Fruit fly (Drosophila melanogaster) whole organism, embryonic: ENCODE data around the gene Cyp9f2.

Source experiments
- Asciz ChIP-seq: fragments of 200-800 bp; sonication (Bioruptor generic); optimal IDR thresholded peaks from 2 replicates; lab custom pipeline; 2017; ENCODE audit warnings: missing biosample characterization, mild to moderate bottlenecking, missing genetic modification characterization, missing genetic modification reagents
- CG11560 ChIP-seq: fragments of 200-800 bp; sonication (Bioruptor generic); IDR thresholded peaks from 3 replicates; pipeline ENCODE4 v1.3.6; 2022; ENCODE audit warnings: missing biosample characterization, missing genetic modification characterization
- CG13123 ChIP-seq: fragments of 200-800 bp; sonication (Bioruptor generic); optimal IDR thresholded peaks from 2 replicates; lab custom pipeline; 2016; ENCODE audit warnings: missing biosample characterization, missing genetic modification characterization
- CG7786 ChIP-seq: fragments of 200-800 bp; sonication (Bioruptor generic); optimal IDR thresholded peaks from 2 replicates; lab custom pipeline; 2016; ENCODE audit warnings: missing biosample characterization, missing genetic modification characterization
- CG9215 ChIP-seq: fragments of 200-800 bp; sonication (Bioruptor generic); IDR thresholded peaks from 2 replicates; pipeline ENCODE4 v1.3.6; 2022; ENCODE audit warnings: missing biosample characterization, missing genetic modification characterization
- HmgZ ChIP-seq: fragments of 200-800 bp; sonication (Bioruptor generic); optimal IDR thresholded peaks from 2 replicates; lab custom pipeline; 2018; ENCODE audit warnings: missing biosample characterization, mild to moderate bottlenecking, missing genetic modification characterization
- Nf-YA ChIP-seq: fragments of 200-800 bp; sonication (Bioruptor generic); IDR thresholded peaks from 2 replicates; pipeline ENCODE4 v1.3.6; 2022; ENCODE audit warnings: missing biosample characterization, missing genetic modification characterization
- fd3F ChIP-seq: fragments of 200-800 bp; sonication (Bioruptor generic); optimal IDR thresholded peaks from 2 replicates; lab custom pipeline; 2018; ENCODE audit warnings: missing biosample characterization, mild to moderate bottlenecking, missing genetic modification characterization, moderate library complexity
- sisA ChIP-seq: fragments of 200-800 bp; sonication (Bioruptor generic); IDR thresholded peaks from 2 replicates; pipeline ENCODE4 v1.3.6; 2022; ENCODE audit warnings: missing biosample characterization, missing genetic modification characterization

dm6 chr3R:12359837-12360236 lies 46.0 kb downstream of the Cyp9f2 start, which contains the start of gene CG4115:
- TF ChIP-seq CG11560 (tag; lab: Robert Waterston, UW), result no peak
- no peak for TF ChIP-seq Asciz (GFP tag; lab: Kevin White, UChicago)
- no peak for TF ChIP-seq fd3F (GFP tag; lab: Kevin White, UChicago)
- no peak for TF ChIP-seq Nf-YA
- TF ChIP-seq sisA (GFP tag; lab: Robert Waterston, UW), result no peak
- TF ChIP-seq CG9215 (GFP tag; lab: Robert Waterston, UW), result no peak
- no peak for TF ChIP-seq CG7786 (GFP tag; lab: Kevin White, UChicago)
- no peak for TF ChIP-seq HmgZ (tag; lab: Kevin White, UChicago)
- TF ChIP-seq CG13123 (GFP tag; lab: Kevin White, UChicago), result no peak
